Worm (Caenorhabditis elegans) whole organism, early embryonic: ENCODE results near the gene odd-2.

Experiments used
- B0310.2 ChIP-seq: sonication (generic microtip); optimal IDR thresholded peaks from 2 replicates; lab custom pipeline; 2016; ENCODE audit warnings: mild to moderate bottlenecking, missing genetic modification characterization, missing compliant biosample characterization
- F13C5.2 ChIP-seq: sonication (generic microtip); optimal IDR thresholded peaks from 2 replicates; lab custom pipeline; 2017; ENCODE audit warnings: mild to moderate bottlenecking, missing genetic modification characterization, inconsistent platforms, missing compliant biosample characterization
- aly-1 ChIP-seq: sonication (generic microtip); optimal IDR thresholded peaks from 2 replicates; lab custom pipeline; 2016; ENCODE audit warnings: missing genetic modification characterization, missing compliant biosample characterization
- ama-1 ChIP-seq: fragments of 150-350 bp; optimal IDR thresholded peaks from 2 replicates; lab custom pipeline; 2014
- ceh-13 ChIP-seq: fragments of 200-800 bp; sonication (Bioruptor generic); optimal IDR thresholded peaks from 2 replicates; lab custom pipeline; 2018; ENCODE audit warnings: mild to moderate bottlenecking, missing genetic modification characterization, missing compliant biosample characterization
- ceh-36 ChIP-seq: sonication (generic microtip); optimal IDR thresholded peaks from 2 replicates; lab custom pipeline; 2016; ENCODE audit warnings: missing genetic modification characterization, inconsistent platforms, missing compliant biosample characterization
- ets-7 ChIP-seq: sonication (generic microtip); optimal IDR thresholded peaks from 2 replicates; lab custom pipeline; 2016; ENCODE audit warnings: missing genotype, missing genetic modification characterization, missing compliant biosample characterization
- flt-1 ChIP-seq: fragments of 200-800 bp; sonication (Bioruptor generic); IDR thresholded peaks from 2 replicates; pipeline ENCODE4 v1.3.6; 2022; ENCODE audit warnings: missing genetic modification characterization, missing compliant biosample characterization
- hmbx-1 ChIP-seq: sonication (generic microtip); optimal IDR thresholded peaks from 2 replicates; lab custom pipeline; 2016; ENCODE audit warnings: mild to moderate bottlenecking, missing genetic modification characterization, missing compliant biosample characterization
- hmg-4 ChIP-seq: fragments of 200-800 bp; sonication (Bioruptor generic); optimal IDR thresholded peaks from 2 replicates; lab custom pipeline; 2018; ENCODE audit warnings: mild to moderate bottlenecking, missing genetic modification characterization, missing compliant biosample characterization
- hnd-1 ChIP-seq: sonication (generic microtip); optimal IDR thresholded peaks from 2 replicates; lab custom pipeline; 2016; ENCODE audit warnings: missing genetic modification characterization, missing compliant biosample characterization
- pes-1 ChIP-seq: fragments of 200-800 bp; sonication (Bioruptor generic); IDR thresholded peaks from 2 replicates; pipeline ENCODE4 v1.3.6; 2022; ENCODE audit warnings: missing genetic modification reagents, missing genetic modification characterization, missing compliant biosample characterization
- scrt-1 ChIP-seq: fragments of 200-800 bp; sonication (Bioruptor generic); IDR thresholded peaks from 2 replicates; pipeline ENCODE4 v1.3.6; 2022; ENCODE audit warnings: missing genetic modification characterization, missing compliant biosample characterization
- sea-1 ChIP-seq: fragments of 200-800 bp; sonication (Bioruptor generic); conservative IDR thresholded peaks from 2 replicates; pipeline ENCODE4 v1.3.6; 2022; ENCODE audit warnings: missing genetic modification characterization, missing compliant biosample characterization
- tbx-11 ChIP-seq: fragments of 200-800 bp; sonication (Bioruptor generic); IDR thresholded peaks from 2 replicates; pipeline ENCODE4 v1.3.6; 2022; ENCODE audit warnings: missing genetic modification characterization, missing compliant biosample characterization
- tbx-37 ChIP-seq: fragments of 200-800 bp; sonication (Bioruptor generic); conservative IDR thresholded peaks from 2 replicates; pipeline ENCODE4 v1.3.6; 2022; ENCODE audit warnings: missing genetic modification reagents, missing genetic modification characterization, missing compliant biosample characterization
- tra-4 ChIP-seq: sonication (generic microtip); optimal IDR thresholded peaks from 2 replicates; lab custom pipeline; 2017; ENCODE audit warnings: missing genetic modification characterization, missing compliant biosample characterization

The odd-2 gene

DNA sequence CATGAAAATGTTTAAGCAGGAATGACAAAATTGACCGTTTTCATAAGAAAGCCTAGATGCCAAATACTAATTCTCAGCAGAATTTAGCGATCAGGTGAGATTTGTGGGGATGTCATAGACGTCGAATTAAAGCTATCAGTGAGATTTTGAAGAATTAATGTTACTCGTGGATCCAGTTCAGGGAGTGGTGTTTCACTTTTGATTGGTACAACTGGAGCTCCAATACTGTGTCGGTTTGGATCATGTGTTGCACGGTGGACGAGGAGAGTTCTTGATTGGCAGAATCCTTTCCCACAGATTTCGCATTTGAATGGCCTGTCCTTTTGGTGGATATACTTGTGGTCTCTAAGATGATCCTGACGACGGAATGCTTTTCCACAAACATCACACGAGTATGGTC is 765 bp downstream of the odd-2 start:
- TF ChIP-seq B0310.2 (no peak), flt-1 (GFP tag; lab: Robert Waterston, UW) (no peak), hnd-1 (tag; lab: Kevin White, UChicago) (no peak), tbx-37 (no peak), scrt-1 (GFP tag; lab: Robert Waterston, UW) (no peak), aly-1 (tag; lab: Kevin White, UChicago) (no peak), pes-1 (GFP tag; lab: Robert Waterston, UW) (no peak), sea-1 (GFP tag; lab: Robert Waterston, UW) (no peak), hmg-4 (GFP tag; lab: Kevin White, UChicago) (no peak), ceh-36 (tag; lab: Kevin White, UChicago) (no peak), ceh-13 (GFP tag; lab: Kevin White, UChicago) (no peak), ama-1 (lab: Kevin White, UChicago) (no peak), hmbx-1 (no peak), tra-4 (no peak), F13C5.2 (no peak), tbx-11 (GFP tag; lab: Robert Waterston, UW) (no peak), ets-7 (tag; lab: Kevin White, UChicago) (no peak)

DNA sequence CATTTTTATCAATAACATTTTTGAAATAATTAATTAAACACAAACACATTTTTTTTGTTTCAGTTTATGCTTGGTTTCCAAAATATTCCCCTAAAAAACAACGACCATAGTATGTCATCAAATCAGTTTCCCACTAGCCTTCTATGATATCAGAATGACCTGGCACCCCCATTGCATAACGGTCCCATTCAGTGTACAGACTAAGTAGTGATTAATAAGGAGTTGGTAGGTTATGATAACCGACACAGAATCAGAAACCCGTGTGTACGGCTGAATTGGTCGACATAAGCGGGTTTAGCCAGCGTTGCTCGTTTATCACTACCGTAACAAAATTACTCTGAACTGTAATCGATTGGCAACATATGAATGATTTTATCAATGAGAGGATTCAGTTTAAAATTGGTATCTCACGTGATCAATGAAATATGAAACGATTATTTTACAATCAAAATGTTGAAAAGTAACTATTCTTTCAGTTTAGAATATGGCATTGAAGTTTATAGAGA is 2.9 kb downstream of the odd-2 start:
- TF ChIP-seq ceh-36 (tag; lab: Kevin White, UChicago) (no peak), tbx-11 (GFP tag; lab: Robert Waterston, UW) (no peak), ama-1 (lab: Kevin White, UChicago) (no peak), tbx-37 (no peak), B0310.2 (no peak), scrt-1 (GFP tag; lab: Robert Waterston, UW) (no peak), flt-1 (GFP tag; lab: Robert Waterston, UW) (no peak), hnd-1 (tag; lab: Kevin White, UChicago) (no peak), hmbx-1 (no peak), tra-4 (no peak), sea-1 (GFP tag; lab: Robert Waterston, UW) (no peak), pes-1 (GFP tag; lab: Robert Waterston, UW) (no peak), ceh-13 (GFP tag; lab: Kevin White, UChicago) (no peak), hmg-4 (GFP tag; lab: Kevin White, UChicago) (no peak), F13C5.2 (no peak), ets-7 (tag; lab: Kevin White, UChicago) (no peak), aly-1 (tag; lab: Kevin White, UChicago) (no peak)

DNA sequence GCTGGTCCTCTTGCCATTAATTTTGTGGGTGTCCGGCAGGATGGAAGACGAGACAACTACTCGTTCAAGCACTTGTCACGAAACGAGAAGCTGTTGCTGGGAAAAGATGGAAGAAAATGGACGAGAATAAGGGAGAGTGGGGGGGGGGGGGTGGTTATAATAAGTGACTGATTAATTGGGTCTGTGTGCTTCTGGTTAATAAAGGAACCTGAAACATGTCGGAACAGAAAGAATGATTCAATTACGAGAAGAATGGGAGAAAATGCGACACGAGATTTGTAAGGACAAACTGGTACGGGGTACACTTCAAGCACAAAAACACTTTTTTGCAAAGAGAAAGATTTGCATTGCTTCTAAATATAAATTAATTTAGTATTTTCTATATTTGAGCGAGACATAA is 4.9 kb downstream of the odd-2 start:
- no peak for TF ChIP-seq flt-1 (GFP tag; lab: Robert Waterston, UW)
- no peak for TF ChIP-seq tbx-37
- TF ChIP-seq ama-1 (lab: Kevin White, UChicago) = no peak
- no peak for TF ChIP-seq pes-1 (GFP tag; lab: Robert Waterston, UW)
- no peak for TF ChIP-seq ceh-13 (GFP tag; lab: Kevin White, UChicago)
- TF ChIP-seq tbx-11 (GFP tag; lab: Robert Waterston, UW) = no peak
- no peak for TF ChIP-seq hnd-1 (tag; lab: Kevin White, UChicago)
- no peak for TF ChIP-seq hmbx-1
- no peak for TF ChIP-seq tra-4
- no peak for TF ChIP-seq aly-1 (tag; lab: Kevin White, UChicago)
- TF ChIP-seq F13C5.2 = no peak
- no peak for TF ChIP-seq ets-7 (tag; lab: Kevin White, UChicago)
- no peak for TF ChIP-seq sea-1 (GFP tag; lab: Robert Waterston, UW)
- no peak for TF ChIP-seq B0310.2
- no peak for TF ChIP-seq ceh-36 (tag; lab: Kevin White, UChicago)
- no peak for TF ChIP-seq scrt-1 (GFP tag; lab: Robert Waterston, UW)
- TF ChIP-seq hmg-4 (GFP tag; lab: Kevin White, UChicago) = no peak

DNA sequence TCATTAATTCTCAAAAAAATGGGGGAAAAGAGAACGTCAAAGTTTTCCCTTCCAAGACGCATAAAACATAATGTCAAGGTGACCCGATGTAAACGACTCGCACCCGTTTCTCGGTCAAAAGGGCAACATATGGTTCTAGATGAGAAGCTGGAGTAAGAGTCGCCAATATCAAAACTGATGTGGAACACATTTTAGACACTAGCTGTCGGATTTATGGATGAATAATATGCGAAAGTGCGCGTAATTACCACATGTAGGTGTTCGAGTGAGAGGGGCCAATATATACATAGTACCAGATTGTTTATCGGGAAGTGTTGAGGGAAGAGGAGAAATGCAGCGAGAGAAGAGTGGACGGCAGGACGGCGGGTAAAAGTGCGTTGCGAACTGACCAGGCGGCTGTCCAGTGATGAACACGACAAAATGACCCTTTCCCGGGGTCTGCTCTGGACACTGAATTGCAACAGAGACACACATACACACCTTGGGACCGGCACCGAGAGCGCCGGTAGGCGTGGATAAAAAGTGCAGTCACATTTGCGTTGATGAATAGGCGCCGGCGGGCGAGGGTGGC is 9.3 kb downstream of the odd-2 start:
- TF ChIP-seq F13C5.2 = peak; percentile 40
- TF ChIP-seq hmg-4 (GFP tag; lab: Kevin White, UChicago) = peak; percentile 43
- 0 out of 2 replicates have a peak, but pooled peaks have one; percentile 28 for TF ChIP-seq sea-1 (GFP tag; lab: Robert Waterston, UW)
- no peak for TF ChIP-seq tra-4
- no peak for TF ChIP-seq pes-1 (GFP tag; lab: Robert Waterston, UW)
- no peak for TF ChIP-seq hnd-1 (tag; lab: Kevin White, UChicago)
- no peak for TF ChIP-seq ama-1 (lab: Kevin White, UChicago)
- no peak for TF ChIP-seq aly-1 (tag; lab: Kevin White, UChicago)
- TF ChIP-seq tbx-11 (GFP tag; lab: Robert Waterston, UW) = no peak
- no peak for TF ChIP-seq tbx-37
- TF ChIP-seq B0310.2 = no peak
- TF ChIP-seq ceh-13 (GFP tag; lab: Kevin White, UChicago) = no peak
- TF ChIP-seq ets-7 (tag; lab: Kevin White, UChicago) = no peak
- no peak for TF ChIP-seq hmbx-1
- no peak for TF ChIP-seq flt-1 (GFP tag; lab: Robert Waterston, UW)
- TF ChIP-seq ceh-36 (tag; lab: Kevin White, UChicago) = no peak
- 0 out of 2 replicates have a peak, but pooled peaks have one; percentile 47 for TF ChIP-seq scrt-1 (GFP tag; lab: Robert Waterston, UW)

- no peak for TF ChIP-seq hmbx-1
- no peak for TF ChIP-seq hnd-1 (tag; lab: Kevin White, UChicago)
- no peak for TF ChIP-seq aly-1 (tag; lab: Kevin White, UChicago)
- no peak for TF ChIP-seq pes-1 (GFP tag; lab: Robert Waterston, UW)
- TF ChIP-seq tbx-11 (GFP tag; lab: Robert Waterston, UW) = no peak
- TF ChIP-seq tra-4 = no peak
- TF ChIP-seq F13C5.2 = no peak
- TF ChIP-seq B0310.2 = no peak
- TF ChIP-seq tbx-37 = no peak
- no peak for TF ChIP-seq scrt-1 (GFP tag; lab: Robert Waterston, UW)
- no peak for TF ChIP-seq ets-7 (tag; lab: Kevin White, UChicago)
- TF ChIP-seq hmg-4 (GFP tag; lab: Kevin White, UChicago) = no peak
- no peak for TF ChIP-seq ama-1 (lab: Kevin White, UChicago)
- TF ChIP-seq ceh-36 (tag; lab: Kevin White, UChicago) = no peak
- TF ChIP-seq flt-1 (GFP tag; lab: Robert Waterston, UW) = no peak
- TF ChIP-seq sea-1 (GFP tag; lab: Robert Waterston, UW) = no peak
These were observed 9.9 kb downstream of the odd-2 start, which contains the start of gene tag-275 for ce11 chrX:6150449-6150848. tag-275 (minus strand) TSS chrX:6150549.

DNA sequence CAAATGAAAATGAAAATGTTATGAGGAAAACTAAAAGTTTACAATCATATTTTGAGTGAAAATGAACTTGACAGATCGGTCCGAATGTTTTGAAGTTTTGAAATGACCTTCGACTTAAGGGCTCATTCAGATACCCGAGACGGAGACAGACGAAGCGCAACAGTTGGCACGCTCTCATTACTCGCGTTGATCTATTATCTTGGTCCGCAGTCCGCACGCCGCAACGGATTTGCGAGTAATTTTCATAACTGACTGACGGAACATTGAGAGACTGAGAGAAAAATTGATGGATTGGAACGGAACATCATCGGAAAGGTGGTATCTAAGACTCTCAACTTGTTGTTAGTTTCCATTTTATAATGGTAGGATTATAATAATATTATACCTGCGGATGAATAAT is 14.4 kb downstream of the odd-2 start:
- no peak for TF ChIP-seq sea-1 (GFP tag; lab: Robert Waterston, UW)
- no peak for TF ChIP-seq tbx-11 (GFP tag; lab: Robert Waterston, UW)
- no peak for TF ChIP-seq ama-1 (lab: Kevin White, UChicago)
- no peak for TF ChIP-seq flt-1 (GFP tag; lab: Robert Waterston, UW)
- TF ChIP-seq hnd-1 (tag; lab: Kevin White, UChicago) = no peak
- TF ChIP-seq B0310.2 = no peak
- no peak for TF ChIP-seq hmbx-1
- no peak for TF ChIP-seq tra-4
- TF ChIP-seq hmg-4 (GFP tag; lab: Kevin White, UChicago) = no peak
- TF ChIP-seq tbx-37 = no peak
- no peak for TF ChIP-seq ceh-13 (GFP tag; lab: Kevin White, UChicago)
